Worm (Caenorhabditis elegans) whole organism, dauer: ENCODE data around the gene K02E2.7.
"Not testable (repeated sequence)": the region's sequence is repeated elsewhere in the genome, so short reads cannot be mapped to it uniquely, and the experiment has no call there.

ENCODE experiments used
- unc-62 ChIP-seq: sonication (generic microtip); optimal IDR thresholded peaks from 2 replicates; lab custom pipeline; 2017; ENCODE audit warnings: missing biosample characterization, missing genetic modification reagents, missing genetic modification characterization

Gene K02E2.7

ce11 chrV:20406817-20407216 is 20.0 kb upstream of the K02E2.7 start:
- no peak for TF ChIP-seq unc-62 (GFP tag; lab: Kevin White, UChicago)

DNA sequence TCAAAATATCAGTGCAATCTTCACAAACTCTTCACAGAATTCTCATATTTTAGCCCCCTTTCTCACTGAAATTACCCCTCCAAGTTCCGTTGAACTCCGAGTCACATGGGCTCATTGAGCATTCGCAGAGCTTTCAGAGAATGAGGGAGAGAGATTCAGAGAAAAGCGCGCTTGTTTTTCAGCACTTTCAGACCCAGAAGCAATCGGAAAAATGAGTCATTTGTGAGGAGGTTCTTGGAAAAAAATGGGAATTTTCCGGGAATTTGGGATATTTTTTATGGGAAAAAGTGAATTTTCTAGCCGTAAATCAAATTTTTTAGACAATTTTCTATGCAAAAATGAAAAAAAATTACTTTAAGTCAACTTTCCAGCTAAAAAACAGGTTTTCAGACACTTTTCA is 16.0 kb upstream of the K02E2.7 start:
- no peak for TF ChIP-seq unc-62 (GFP tag; lab: Kevin White, UChicago)

DNA sequence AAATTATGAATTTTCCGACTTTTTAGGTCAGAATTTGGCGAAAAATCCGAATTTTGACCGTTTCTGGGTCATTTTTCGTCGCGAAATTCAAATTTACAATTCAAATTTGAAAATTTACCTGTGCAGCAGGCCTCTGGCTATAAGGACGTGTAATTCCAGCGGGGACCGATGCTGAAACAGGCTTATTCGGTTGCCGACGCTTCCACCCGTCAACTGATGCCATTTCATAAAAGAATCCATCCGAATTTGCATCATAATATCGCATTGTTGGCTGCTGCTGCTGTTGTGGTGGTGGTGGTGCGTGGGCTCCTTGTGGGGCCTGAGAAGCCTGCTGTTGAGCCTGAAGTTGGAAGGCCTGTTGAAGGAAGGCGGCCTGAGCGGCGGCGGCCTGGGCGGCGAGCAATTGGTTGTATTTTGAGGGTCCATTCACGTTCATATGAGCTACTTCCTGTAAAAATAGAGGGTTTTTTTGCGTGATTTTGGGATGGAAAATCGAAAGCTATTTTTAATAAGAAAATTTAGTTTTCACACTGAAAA is 12.8 kb upstream of the K02E2.7 start:
- TF ChIP-seq unc-62 (GFP tag; lab: Kevin White, UChicago), result no peak

DNA sequence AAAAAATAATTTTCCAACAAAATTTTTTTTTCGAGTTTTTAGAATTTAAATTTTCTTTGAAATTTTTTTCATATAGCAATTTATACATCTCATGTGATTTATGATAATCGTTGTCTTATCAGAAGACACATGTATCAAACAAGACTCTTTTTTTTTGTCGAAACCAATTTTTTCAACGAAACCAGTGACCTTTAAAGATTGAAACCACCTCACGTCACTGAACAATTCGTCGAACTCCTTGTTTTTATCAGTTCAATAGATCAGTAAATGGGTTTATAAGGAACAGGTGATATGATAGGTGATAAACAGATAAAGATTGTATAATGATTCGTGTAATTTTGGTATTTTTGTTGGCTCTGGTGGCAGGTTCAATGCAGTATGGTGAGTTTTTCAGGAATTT is 6.9 kb upstream of the K02E2.7 start, which contains the start of gene cnc-7:
Gene cnc-7, plus strand, starts transcription at position 301 of the 400 bp plus-strand sequence.
- no peak for TF ChIP-seq unc-62 (GFP tag; lab: Kevin White, UChicago)

- TF ChIP-seq unc-62 (GFP tag; lab: Kevin White, UChicago), result no peak
These were observed 573 bp upstream of the K02E2.7 start, which contains the start of gene F53H2.1 for ce11 chrV:20387415-20387814. Gene F53H2.1 (plus strand): TSS chrV:20387715.

ce11 chrV:20383065-20383609 is 3.7 kb downstream of the K02E2.7 start, which contains the start of gene K02E2.11:
Gene K02E2.11 (plus strand): TSS chrV:20383315.
- no peak for TF ChIP-seq unc-62 (GFP tag; lab: Kevin White, UChicago)

- TF ChIP-seq unc-62 (GFP tag; lab: Kevin White, UChicago), result no peak
These were observed 6.5 kb downstream of the K02E2.7 start, which contains the start of gene K02E2.6 for ce11 chrV:20380320-20380719. Gene K02E2.6 (plus strand): TSS chrV:20380561.

DNA sequence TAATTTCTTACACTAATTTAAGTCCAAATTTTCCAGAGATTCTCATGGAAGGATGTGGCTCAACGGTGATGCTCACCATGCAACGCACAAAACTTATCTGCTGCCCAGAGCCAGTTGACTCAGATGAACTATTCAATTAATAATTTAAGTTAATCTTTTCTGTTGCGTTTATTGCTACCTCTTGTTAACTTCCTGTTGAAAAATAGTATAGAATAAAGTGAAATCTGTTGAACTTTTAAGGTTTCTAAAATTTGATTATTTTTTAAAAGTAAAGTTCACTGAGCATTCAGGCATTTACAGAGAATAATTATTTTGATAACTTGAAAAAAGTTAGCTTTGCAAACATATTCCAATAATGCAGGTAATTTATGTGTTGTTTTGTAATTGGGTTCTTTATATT is 10.8 kb downstream of the K02E2.7 start:
- TF ChIP-seq unc-62 (GFP tag; lab: Kevin White, UChicago), result no peak

DNA sequence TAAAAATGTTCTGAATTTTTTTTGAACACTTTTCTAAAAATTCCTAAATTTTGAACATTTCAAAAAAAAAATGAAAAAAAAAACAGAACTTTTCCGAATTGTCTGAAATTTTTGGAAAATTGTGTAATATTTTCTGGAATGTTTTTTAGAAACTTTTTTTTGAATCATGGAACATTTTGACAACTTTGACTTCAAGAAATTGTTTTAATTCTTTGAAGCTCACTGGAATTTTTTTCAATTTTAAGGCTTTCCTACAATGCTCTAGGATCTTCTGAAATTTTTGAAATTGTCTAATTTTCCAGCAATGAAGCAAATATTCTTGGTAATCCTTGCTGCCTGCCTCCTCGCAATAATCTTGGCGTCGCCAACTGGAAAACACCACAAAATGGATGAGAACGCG is 11.6 kb downstream of the K02E2.7 start, which contains the start of gene ins-35:
Gene ins-35, plus strand, starts transcription at position 301 of the 400 bp plus-strand sequence.
- no peak for TF ChIP-seq unc-62 (GFP tag; lab: Kevin White, UChicago)

DNA sequence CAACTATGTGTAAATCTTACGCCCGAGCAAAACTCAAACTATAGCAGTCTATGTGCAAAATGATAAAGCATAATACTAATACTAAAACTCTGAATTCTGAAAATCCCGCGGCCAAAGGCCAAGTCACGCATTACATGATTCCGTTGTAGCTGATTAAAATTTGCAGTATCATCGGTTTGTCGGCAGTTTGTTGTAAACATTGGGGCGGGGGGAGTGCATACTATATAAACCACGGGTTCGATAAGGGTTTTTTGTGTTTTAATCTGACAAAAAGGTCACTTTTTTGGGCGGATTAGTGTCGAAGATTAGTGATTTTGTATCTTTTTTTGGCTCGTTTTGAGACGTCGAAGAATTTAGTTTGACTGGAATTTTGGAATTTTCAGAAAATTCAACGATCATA is 12.4 kb downstream of the K02E2.7 start:
- TF ChIP-seq unc-62 (GFP tag; lab: Kevin White, UChicago), result no peak

- not testable (repeated sequence) for TF ChIP-seq unc-62 (GFP tag; lab: Kevin White, UChicago)
These were observed 17.7 kb downstream of the K02E2.7 start, which contains the start of gene srh-177 for ce11 chrV:20369153-20369552. Gene srh-177 (minus strand): TSS chrV:20369253.

DNA sequence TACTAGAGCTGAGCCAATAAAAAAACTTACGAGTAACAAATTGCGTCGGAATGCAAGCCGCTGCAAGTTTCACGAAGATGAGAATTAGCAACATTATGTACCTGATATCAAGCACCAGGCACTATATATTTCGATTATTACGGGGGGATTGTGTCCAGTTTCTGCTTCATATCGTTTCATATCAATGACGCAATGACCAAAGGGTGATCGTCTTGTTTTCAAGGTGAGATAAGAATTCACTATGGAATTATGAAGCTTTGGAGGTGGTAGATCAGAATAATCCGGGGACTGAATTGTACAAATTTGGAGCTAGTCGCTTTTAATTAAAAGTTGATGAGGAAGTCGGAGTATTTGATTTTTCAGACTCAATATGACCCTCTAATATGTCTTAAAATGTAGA is 20.0 kb downstream of the K02E2.7 start, which contains the start of gene K02E2.8:
Gene K02E2.8, minus strand, starts transcription at position 101 of the 400 bp plus-strand sequence.
- no peak for TF ChIP-seq unc-62 (GFP tag; lab: Kevin White, UChicago)

DNA sequence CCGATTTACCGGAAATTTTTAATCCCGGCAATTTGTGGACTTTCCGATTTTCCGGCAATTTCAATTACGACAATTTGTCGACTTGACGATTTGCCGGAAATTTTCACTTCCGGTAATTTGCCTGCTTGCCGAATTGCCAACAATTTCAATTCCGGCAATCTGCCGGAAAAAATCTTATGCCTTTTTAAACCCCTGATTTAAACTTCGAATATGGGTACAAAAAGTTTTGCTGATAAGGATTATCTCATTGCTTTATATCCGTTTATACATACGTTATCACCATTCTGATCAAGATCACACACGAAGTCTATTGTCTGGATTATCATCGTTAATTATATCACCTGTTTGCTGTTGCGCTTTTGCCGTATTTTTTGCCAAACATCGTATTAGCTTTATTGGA is 30.4 kb downstream of the K02E2.7 start, which contains the start of gene grd-11:
Gene grd-11, plus strand, starts transcription at position 301 of the 400 bp plus-strand sequence.
- TF ChIP-seq unc-62 (GFP tag; lab: Kevin White, UChicago), result no peak

DNA sequence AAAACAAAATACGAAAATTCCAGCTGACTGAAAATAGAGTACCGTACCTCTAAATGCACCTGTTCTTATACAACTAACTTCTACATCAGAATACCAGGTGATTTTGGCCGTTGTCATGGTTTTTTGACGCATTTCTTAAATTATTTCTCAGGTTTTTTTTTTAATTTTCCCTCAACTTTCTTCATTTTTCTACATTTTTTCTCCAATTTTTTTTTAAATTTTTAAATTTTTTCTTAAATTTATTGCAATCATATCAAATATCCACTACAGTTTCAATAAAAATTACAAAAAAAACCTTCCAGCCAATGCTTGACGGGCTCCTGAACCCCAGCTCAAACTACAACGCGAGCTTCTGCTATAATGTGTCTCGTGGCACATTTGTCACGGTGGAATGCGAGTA is 35.6 kb downstream of the K02E2.7 start, which contains the start of gene K02E2.1:
Gene K02E2.1, plus strand, starts transcription at position 301 of the 400 bp plus-strand sequence.
- no peak for TF ChIP-seq unc-62 (GFP tag; lab: Kevin White, UChicago)

ce11 chrV:20350382-20350781 is 36.5 kb downstream of the K02E2.7 start:
- TF ChIP-seq unc-62 (GFP tag; lab: Kevin White, UChicago), result no peak

- no peak for TF ChIP-seq unc-62 (GFP tag; lab: Kevin White, UChicago)
These were observed 39.2 kb downstream of the K02E2.7 start for ce11 chrV:20347625-20348024.

- no peak for TF ChIP-seq unc-62 (GFP tag; lab: Kevin White, UChicago)
These were observed 42.0 kb downstream of the K02E2.7 start, which contains the start of gene Y38H6A.3 for ce11 chrV:20344889-20345288. Gene Y38H6A.3 (plus strand): TSS chrV:20345189.
